Worm (Caenorhabditis elegans) whole organism, young adult: ENCODE measurements around the gene otub-1.

Experiments
- B0035.1 ChIP-seq: sonication (generic microtip); optimal IDR thresholded peaks from 2 replicates; lab custom pipeline; 2016; ENCODE audit warnings: missing genetic modification characterization, mild to moderate bottlenecking, missing compliant biosample characterization, missing genotype, missing genetic modification reagents
- B0261.1 ChIP-seq: sonication (generic microtip); optimal IDR thresholded peaks from 2 replicates; lab custom pipeline; 2016; ENCODE audit warnings: mild to moderate bottlenecking, missing genetic modification characterization, moderate library complexity, missing compliant biosample characterization
- C17E4.6 ChIP-seq: fragments of 200-800 bp; sonication (Bioruptor generic); IDR thresholded peaks from 2 replicates; pipeline ENCODE4 v1.3.6; 2022; ENCODE audit warnings: missing genetic modification reagents, missing genetic modification characterization, missing compliant biosample characterization
- F33H1.4 ChIP-seq: fragments of 200-800 bp; sonication (Bioruptor generic); IDR thresholded peaks from 2 replicates; pipeline ENCODE4 v1.3.6; 2022; ENCODE audit warnings: missing genetic modification reagents, missing genetic modification characterization, missing compliant biosample characterization
- F37B4.10 ChIP-seq: fragments of 200-800 bp; sonication (Bioruptor generic); IDR thresholded peaks from 2 replicates; pipeline ENCODE4 v1.3.6; 2022; ENCODE audit warnings: missing genetic modification characterization, missing compliant biosample characterization
- F39B2.1 ChIP-seq: fragments of 200-800 bp; sonication (Bioruptor generic); IDR thresholded peaks from 2 replicates; pipeline ENCODE4 v1.3.6; 2022; ENCODE audit warnings: missing genetic modification reagents, missing genetic modification characterization, missing compliant biosample characterization
- F49E8.2 ChIP-seq: sonication (generic microtip); optimal IDR thresholded peaks from 3 replicates; lab custom pipeline; 2017; ENCODE audit warnings: missing genetic modification characterization, mild to moderate bottlenecking, missing compliant biosample characterization, antibody characterized with exemption, moderate library complexity; ENCODE audit not compliant: insufficient read depth
- F57C9.4 ChIP-seq: sonication (generic microtip); optimal IDR thresholded peaks from 2 replicates; lab custom pipeline; 2017; ENCODE audit warnings: mild to moderate bottlenecking, missing genetic modification characterization, missing compliant biosample characterization
- Y53G8AR.9 ChIP-seq: fragments of 200-800 bp; sonication (Bioruptor generic); conservative IDR thresholded peaks from 2 replicates; pipeline ENCODE4 v1.3.6; 2022; ENCODE audit warnings: missing genetic modification reagents, missing genetic modification characterization, missing compliant biosample characterization
- ZK185.1 ChIP-seq: sonication (generic microtip); optimal IDR thresholded peaks from 2 replicates; lab custom pipeline; 2016; ENCODE audit warnings: mild to moderate bottlenecking, missing genetic modification characterization, missing compliant biosample characterization; ENCODE audit not compliant: poor library complexity, severe bottlenecking
- aptf-3 ChIP-seq: fragments of 200-800 bp; sonication (Bioruptor generic); IDR thresholded peaks from 2 replicates; pipeline ENCODE4 v1.3.6; 2022; ENCODE audit warnings: missing genetic modification characterization, missing compliant biosample characterization
- athp-1 ChIP-seq: sonication (generic microtip); optimal IDR thresholded peaks from 2 replicates; lab custom pipeline; 2017; ENCODE audit warnings: mild to moderate bottlenecking, missing genetic modification characterization, missing compliant biosample characterization
- attf-6 ChIP-seq: fragments of 200-800 bp; sonication (Bioruptor generic); IDR thresholded peaks from 2 replicates; pipeline ENCODE4 v1.3.6; 2022; ENCODE audit warnings: missing genetic modification reagents, missing genetic modification characterization, missing compliant biosample characterization
- ceh-100 ChIP-seq: fragments of 200-800 bp; sonication (Bioruptor generic); IDR thresholded peaks from 2 replicates; pipeline ENCODE4 v1.3.6; 2022; ENCODE audit warnings: missing genetic modification reagents, missing genetic modification characterization, missing compliant biosample characterization
- ceh-79 ChIP-seq: sonication (generic microtip); optimal IDR thresholded peaks from 2 replicates; lab custom pipeline; 2017; ENCODE audit warnings: mild to moderate bottlenecking, missing genetic modification characterization, missing compliant biosample characterization
- ceh-91 ChIP-seq: fragments of 200-800 bp; sonication (Bioruptor generic); IDR thresholded peaks from 2 replicates; pipeline ENCODE4 v1.3.6; 2022; ENCODE audit warnings: missing genetic modification reagents, missing genetic modification characterization, missing compliant biosample characterization
- die-1 ChIP-seq: sonication (generic microtip); optimal IDR thresholded peaks from 2 replicates; lab custom pipeline; 2016; ENCODE audit warnings: missing genotype, mild to moderate bottlenecking, missing genetic modification characterization, missing compliant biosample characterization
- dox-1 ChIP-seq: fragments of 200-800 bp; sonication (Bioruptor generic); IDR thresholded peaks from 2 replicates; pipeline ENCODE4 v1.3.6; 2022; ENCODE audit warnings: missing genetic modification reagents, missing genetic modification characterization, missing compliant biosample characterization
- efl-1 ChIP-seq: fragments of 150-350 bp; optimal IDR thresholded peaks from 2 replicates; lab custom pipeline; 2014; ENCODE audit warnings: missing biosample characterization, missing genetic modification reagents, missing genetic modification characterization
- hlh-26 ChIP-seq: fragments of 200-800 bp; sonication (Bioruptor generic); conservative IDR thresholded peaks from 2 replicates; pipeline ENCODE4 v1.3.6; 2022; ENCODE audit warnings: missing genetic modification reagents, missing genetic modification characterization, missing compliant biosample characterization
- hmg-1.2 ChIP-seq: fragments of 200-800 bp; sonication (Bioruptor generic); IDR thresholded peaks from 2 replicates; pipeline ENCODE4 v1.3.6; 2022; ENCODE audit warnings: missing genetic modification reagents, missing genetic modification characterization, missing compliant biosample characterization
- hrde-1 ChIP-seq: sonication (generic microtip); optimal IDR thresholded peaks from 2 replicates; lab custom pipeline; 2016; ENCODE audit warnings: missing genetic modification characterization, mild to moderate bottlenecking, missing compliant biosample characterization, moderate library complexity, missing genotype, missing genetic modification reagents, borderline replicate concordance
- hsf-1 ChIP-seq: fragments of 200-800 bp; sonication (Bioruptor generic); IDR thresholded peaks from 2 replicates; pipeline ENCODE4 v1.3.6; 2022; ENCODE audit warnings: missing genetic modification reagents, missing genetic modification characterization, missing compliant biosample characterization
- lin-26 ChIP-seq: fragments of 200-800 bp; sonication (Bioruptor generic); IDR thresholded peaks from 2 replicates; pipeline ENCODE4 v1.3.6; 2022; ENCODE audit warnings: missing genetic modification reagents, missing genetic modification characterization, missing compliant biosample characterization
- lin-35 ChIP-seq, 3 experiments: fragments of 150-350 bp in 2 of 3; sonication (generic microtip) in 1 of 3; optimal IDR thresholded peaks; 2 replicates each; lab custom pipeline; 2014 to 2018; ENCODE audit warnings: missing biosample characterization in 3 of 3, missing genetic modification characterization in 3 of 3, missing genetic modification reagents in 3 of 3
- lsl-1 ChIP-seq: fragments of 200-800 bp; sonication (Bioruptor generic); optimal IDR thresholded peaks from 2 replicates; lab custom pipeline; 2018; ENCODE audit warnings: mild to moderate bottlenecking, missing genetic modification characterization, moderate library complexity, missing compliant biosample characterization
- madf-10 ChIP-seq: sonication (generic microtip); optimal IDR thresholded peaks from 2 replicates; lab custom pipeline; 2016; ENCODE audit warnings: mild to moderate bottlenecking, missing genetic modification characterization, missing compliant biosample characterization
- madf-6 ChIP-seq: fragments of 200-800 bp; sonication (Bioruptor generic); IDR thresholded peaks from 2 replicates; pipeline ENCODE4 v1.3.6; 2022; ENCODE audit warnings: missing genetic modification reagents, missing genetic modification characterization, missing compliant biosample characterization
- madf-8 ChIP-seq: fragments of 200-800 bp; sonication (Bioruptor generic); conservative IDR thresholded peaks from 2 replicates; pipeline ENCODE4 v1.3.6; 2022; ENCODE audit warnings: missing genetic modification reagents, missing genetic modification characterization, missing compliant biosample characterization
- mcd-1 ChIP-seq: fragments of 200-800 bp; sonication (Bioruptor generic); IDR thresholded peaks from 2 replicates; pipeline ENCODE4 v1.3.6; 2022; ENCODE audit warnings: missing genetic modification reagents, missing genetic modification characterization, missing compliant biosample characterization
- mxl-1 ChIP-seq: sonication (generic microtip); optimal IDR thresholded peaks from 2 replicates; lab custom pipeline; 2016; ENCODE audit warnings: missing genetic modification characterization, missing compliant biosample characterization
- nfya-2 ChIP-seq: fragments of 200-800 bp; sonication (Bioruptor generic); IDR thresholded peaks from 2 replicates; pipeline ENCODE4 v1.3.6; 2022; ENCODE audit warnings: missing genetic modification reagents, missing genetic modification characterization, missing compliant biosample characterization
- nfyb-1 ChIP-seq: fragments of 200-800 bp; sonication (Bioruptor generic); IDR thresholded peaks from 2 replicates; pipeline ENCODE4 v1.3.6; 2022; ENCODE audit warnings: missing genetic modification reagents, missing genetic modification characterization, missing compliant biosample characterization
- nhr-120 ChIP-seq: fragments of 200-800 bp; sonication (Bioruptor generic); IDR thresholded peaks from 2 replicates; pipeline ENCODE4 v1.3.6; 2022; ENCODE audit warnings: missing genetic modification characterization, missing compliant biosample characterization
- pbrm-1 ChIP-seq: fragments of 200-800 bp; sonication (Bioruptor generic); IDR thresholded peaks from 2 replicates; pipeline ENCODE4 v1.3.6; 2022; ENCODE audit warnings: missing genetic modification reagents, missing genetic modification characterization, missing compliant biosample characterization
- pha-4 ChIP-seq: fragments of 150-350 bp; sonication (generic microtip); optimal IDR thresholded peaks from 2 replicates; lab custom pipeline; 2014; ENCODE audit warnings: missing biosample characterization, missing genetic modification reagents, missing genetic modification characterization
- rcor-1 ChIP-seq: fragments of 200-800 bp; sonication (Bioruptor generic); IDR thresholded peaks from 2 replicates; pipeline ENCODE4 v1.3.6; 2022; ENCODE audit warnings: missing genetic modification reagents, missing genetic modification characterization, missing compliant biosample characterization
- sea-2 ChIP-seq: fragments of 200-800 bp; sonication (Bioruptor generic); IDR thresholded peaks from 2 replicates; pipeline ENCODE4 v1.3.6; 2022; ENCODE audit warnings: missing genetic modification characterization, missing compliant biosample characterization
- snpc-1.3 ChIP-seq: sonication (generic microtip); optimal IDR thresholded peaks from 2 replicates; lab custom pipeline; 2017; ENCODE audit warnings: missing genetic modification characterization, mild to moderate bottlenecking, missing compliant biosample characterization, antibody characterized with exemption, moderate library complexity, missing genotype, missing genetic modification reagents; ENCODE audit not compliant: insufficient read depth
- snpc-3.4 ChIP-seq: sonication (generic microtip); optimal IDR thresholded peaks from 2 replicates; lab custom pipeline; 2017; ENCODE audit warnings: missing genetic modification characterization, mild to moderate bottlenecking, missing compliant biosample characterization, antibody characterized with exemption, moderate library complexity, missing genotype, missing genetic modification reagents
- snpc-4 ChIP-seq, 5 experiments: fragments of 150-350 bp in 1 of 5; sonication (generic microtip) in 4 of 5; optimal IDR thresholded peaks; 2 replicates each; lab custom pipeline; 2014 to 2018; ENCODE audit warnings: missing genetic modification characterization in 5 of 5, missing biosample characterization in 3 of 5, antibody characterized with exemption in 2 of 5, mild to moderate bottlenecking in 2 of 5, missing compliant biosample characterization in 2 of 5, missing genotype in 2 of 5, moderate library complexity in 2 of 5, missing genetic modification reagents in 1 of 5
- tbp1 ChIP-seq: fragments of 200-800 bp; sonication (Bioruptor generic); optimal IDR thresholded peaks from 2 replicates; lab custom pipeline; 2018; ENCODE audit warnings: mild to moderate bottlenecking, missing genetic modification characterization, missing compliant biosample characterization
- zfh-2 ChIP-seq: fragments of 200-800 bp; sonication (Bioruptor generic); conservative IDR thresholded peaks from 2 replicates; pipeline ENCODE4 v1.3.6; 2022; ENCODE audit warnings: missing genetic modification reagents, missing genetic modification characterization, missing compliant biosample characterization

otub-1 gene

DNA sequence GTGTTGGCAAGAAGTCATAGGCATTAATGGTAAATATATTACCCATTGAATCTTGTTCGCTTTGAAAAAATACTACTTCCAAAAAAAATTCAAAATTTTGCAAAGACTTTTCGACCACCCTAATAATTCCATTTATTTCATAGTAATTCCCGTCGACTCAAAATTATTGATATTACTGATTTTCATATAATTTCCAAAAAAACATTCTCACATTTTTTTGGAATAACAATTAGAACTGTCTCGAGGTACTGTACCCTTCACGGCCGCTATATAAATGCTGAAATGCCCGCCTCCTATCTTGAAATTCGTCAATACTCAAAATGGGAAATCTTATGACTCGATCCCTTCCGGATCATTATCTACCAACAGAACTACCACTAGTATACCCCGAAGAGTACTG is 42.6 kb upstream of the otub-1 start, which contains the start of gene F14H8.4:
Gene F14H8.4 (plus strand): TSS at position 301 of the 400 bp plus-strand sequence.
- TF ChIP-seq ZK185.1 (tag; lab: Kevin White, UChicago) (no peak), F37B4.10 (GFP tag; lab: Robert Waterston, UW) (no peak), sea-2 (GFP tag; lab: Robert Waterston, UW) (no peak), mcd-1 (GFP tag; lab: Robert Waterston, UW) (no peak), aptf-3 (no peak), nfya-2 (no peak), hrde-1 (tag; lab: Kevin White, UChicago) (no peak), lin-26 (GFP tag; lab: Robert Waterston, UW) (no peak), zfh-2 (GFP tag; lab: Robert Waterston, UW) (no peak), C17E4.6 (GFP tag; lab: Robert Waterston, UW) (no peak), lin-35 (GFP tag; optimal IDR thresholded peaks at IDR 0.05; lab: Kevin White, UChicago) (no peak), hlh-26 (GFP tag; lab: Robert Waterston, UW) (no peak), F39B2.1 (GFP tag; lab: Robert Waterston, UW) (no peak), F57C9.4 (tag; lab: Kevin White, UChicago) (no peak)

DNA sequence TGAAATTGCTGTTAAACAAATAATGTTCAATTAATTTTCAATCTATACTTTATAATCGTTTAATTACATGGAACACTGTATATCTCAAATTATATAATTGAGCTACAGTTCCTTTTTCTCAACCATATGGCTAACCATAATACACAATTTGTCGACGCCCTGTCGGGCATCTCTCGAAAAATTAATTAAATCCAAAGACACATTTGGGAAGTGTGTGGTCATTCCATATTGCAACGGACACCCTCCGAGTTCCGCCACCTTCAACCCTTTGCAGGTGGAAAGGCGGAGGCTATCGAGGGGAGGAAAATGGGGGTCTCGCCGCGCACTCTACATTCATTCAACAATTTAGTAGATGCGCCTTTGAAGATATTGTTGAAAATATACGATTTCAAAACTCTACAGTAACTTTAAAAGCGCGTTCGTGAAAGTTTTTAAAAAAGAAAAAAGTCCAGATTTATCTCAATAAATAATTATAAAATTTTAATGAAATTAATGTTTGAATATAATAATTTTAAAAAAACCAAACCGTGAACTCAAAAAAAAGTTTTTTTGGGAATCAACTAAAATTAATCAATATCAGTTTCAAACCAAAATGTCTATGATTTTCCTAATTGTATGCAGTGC is 37.1 kb upstream of the otub-1 start, which contains the start of gene F14H8.8:
Gene F14H8.8 (plus strand): TSS at position 574 of the 624 bp plus-strand sequence.
- TF ChIP-seq F37B4.10 (GFP tag; lab: Robert Waterston, UW): no peak
- peak; percentile 15 for TF ChIP-seq athp-1
- TF ChIP-seq efl-1 (GFP tag; lab: Kevin White, UChicago): peak; percentile 54
- peak; percentile 2 for TF ChIP-seq ZK185.1 (tag; lab: Kevin White, UChicago)
- TF ChIP-seq snpc-4 (GFP tag; optimal IDR thresholded peaks at IDR 0.05; lab: Kevin White, UChicago): peak; percentile 96
- TF ChIP-seq snpc-4 (tag; optimal IDR thresholded peaks at IDR 0.05; lab: Kevin White, UChicago): peak; percentile 87 to 98 (median 96)
- peak; percentile 72 for TF ChIP-seq attf-6 (GFP tag; lab: Robert Waterston, UW)
- peak; percentile 59; the same call in 1 of the 2 replicates for TF ChIP-seq Y53G8AR.9 (GFP tag; lab: Robert Waterston, UW)
- TF ChIP-seq pbrm-1 (GFP tag; lab: Robert Waterston, UW): peak; percentile 86
- no peak for TF ChIP-seq lin-35 (GFP tag; optimal IDR thresholded peaks at IDR 0.05; lab: Kevin White, UChicago)
- peak; percentile 80 for TF ChIP-seq rcor-1 (GFP tag; lab: Robert Waterston, UW)
- peak; percentile 60 for TF ChIP-seq ceh-100 (GFP tag; lab: Robert Waterston, UW)
- no peak for TF ChIP-seq pha-4 (tag; lab: Kevin White, UChicago)
- TF ChIP-seq madf-10: no peak
- TF ChIP-seq hsf-1: peak; percentile 75
- TF ChIP-seq dox-1: peak; percentile 79
- TF ChIP-seq B0261.1 (tag; lab: Kevin White, UChicago): peak; percentile 14
- TF ChIP-seq snpc-3.4: peak; percentile 96
- TF ChIP-seq die-1 (tag; lab: Kevin White, UChicago): peak; percentile 4
- TF ChIP-seq snpc-1.3 (tag; lab: Kevin White, UChicago): peak; percentile 93
- TF ChIP-seq madf-6 (GFP tag; lab: Robert Waterston, UW): peak; percentile 88
- peak; percentile 73 for TF ChIP-seq hmg-1.2 (GFP tag; lab: Robert Waterston, UW)
- TF ChIP-seq B0035.1 (tag; lab: Kevin White, UChicago): no peak
- 0 out of 2 replicates have a peak, but pooled peaks have one; percentile 15 for TF ChIP-seq nfyb-1 (GFP tag; lab: Robert Waterston, UW)
- no peak for TF ChIP-seq mxl-1
- TF ChIP-seq ceh-91 (GFP tag; lab: Robert Waterston, UW): peak; percentile 37; the same call in 1 of the 2 replicates
- TF ChIP-seq madf-8 (GFP tag; lab: Robert Waterston, UW): peak; percentile 29; the same call in 1 of the 2 replicates
- peak; percentile 80 for TF ChIP-seq lsl-1
- TF ChIP-seq nhr-120 (GFP tag; lab: Robert Waterston, UW): no peak
- TF ChIP-seq F33H1.4 (GFP tag; lab: Robert Waterston, UW): peak; percentile 65
- TF ChIP-seq tbp1 (GFP tag; lab: Kevin White, UChicago): peak; percentile 77
- peak; percentile 72 for TF ChIP-seq mcd-1 (GFP tag; lab: Robert Waterston, UW)
- no peak for TF ChIP-seq nfya-2
- TF ChIP-seq ceh-79 (tag; lab: Kevin White, UChicago): no peak
- peak; percentile 3 for TF ChIP-seq hrde-1 (tag; lab: Kevin White, UChicago)
- TF ChIP-seq F49E8.2 (tag; lab: Kevin White, UChicago): peak; percentile 64
